Worm (Caenorhabditis elegans) whole organism, L1 larva: ENCODE measurements around the gene npp-3.

Experiments used
- Y116A8C.19 ChIP-seq: sonication (generic microtip); optimal IDR thresholded peaks from 2 replicates; lab custom pipeline; 2016; ENCODE audit warnings: missing compliant biosample characterization, missing genetic modification characterization, borderline replicate concordance
- alr-1 ChIP-seq: fragments of 200-800 bp; sonication (Bioruptor generic); optimal IDR thresholded peaks from 2 replicates; lab custom pipeline; 2018; ENCODE audit warnings: borderline replicate concordance, mild to moderate bottlenecking, missing genetic modification characterization, missing compliant biosample characterization
- ceh-8 ChIP-seq: fragments of 200-800 bp; sonication (Bioruptor generic); optimal IDR thresholded peaks from 2 replicates; lab custom pipeline; 2018; ENCODE audit warnings: mild to moderate bottlenecking, missing genetic modification characterization, moderate library complexity, missing compliant biosample characterization
- ceh-90 ChIP-seq: sonication (generic microtip); optimal IDR thresholded peaks from 2 replicates; lab custom pipeline; 2016; ENCODE audit warnings: missing genetic modification characterization, missing compliant biosample characterization
- ces-1 ChIP-seq: fragments of 150-350 bp; optimal IDR thresholded peaks from 2 replicates; lab custom pipeline; 2014; ENCODE audit warnings: missing biosample characterization, missing genetic modification reagents, missing genetic modification characterization
- dpl-1 ChIP-seq, 3 experiments: fragments of 150-350 bp in 2 of 3; sonication (generic microtip) in 1 of 3; optimal IDR thresholded peaks; 2 replicates each; lab custom pipeline; 2014 to 2017; ENCODE audit warnings: missing biosample characterization in 3 of 3, missing genetic modification characterization in 3 of 3, missing genetic modification reagents in 3 of 3
- efl-1 ChIP-seq, 4 experiments: fragments of 150-350 bp; optimal IDR thresholded peaks in 3 of 4; peaks in 1 of 4; 1 replicate in 1 of 4; 2 replicates in 3 of 4; lab custom pipeline; 2014; ENCODE audit warnings: missing biosample characterization in 2 of 4, missing genetic modification characterization in 2 of 4, missing genetic modification reagents in 2 of 4
- egl-13 ChIP-seq: sonication (generic microtip); optimal IDR thresholded peaks from 2 replicates; lab custom pipeline; 2016; ENCODE audit warnings: missing genotype, missing genetic modification reagents, missing genetic modification characterization, missing compliant biosample characterization
- hlh-17 ChIP-seq: fragments of 200-800 bp; sonication (Bioruptor generic); optimal IDR thresholded peaks from 2 replicates; lab custom pipeline; 2018; ENCODE audit warnings: missing genetic modification characterization, mild to moderate bottlenecking, missing compliant biosample characterization, moderate library complexity, borderline replicate concordance
- jun-1 ChIP-seq: fragments of 150-350 bp; optimal IDR thresholded peaks from 2 replicates; lab custom pipeline; 2014; ENCODE audit warnings: missing biosample characterization, missing genetic modification reagents, missing genetic modification characterization
- lin-13 ChIP-seq: fragments of 150-350 bp; optimal IDR thresholded peaks from 2 replicates; lab custom pipeline; 2014; ENCODE audit warnings: missing biosample characterization, missing genetic modification reagents, missing genetic modification characterization
- nhr-12 ChIP-seq: sonication (generic microtip); optimal IDR thresholded peaks from 2 replicates; lab custom pipeline; 2017; ENCODE audit warnings: missing biosample characterization, missing genetic modification characterization
- nhr-77 ChIP-seq: fragments of 150-350 bp; optimal IDR thresholded peaks from 2 replicates; lab custom pipeline; 2014; ENCODE audit warnings: missing biosample characterization, missing genetic modification characterization
- nhr-84 ChIP-seq: sonication (generic microtip); optimal IDR thresholded peaks from 2 replicates; lab custom pipeline; 2017; ENCODE audit warnings: missing biosample characterization, missing genetic modification characterization
- nhr-90 ChIP-seq: sonication (generic microtip); optimal IDR thresholded peaks from 2 replicates; lab custom pipeline; 2016; ENCODE audit warnings: mild to moderate bottlenecking, missing genetic modification characterization, missing compliant biosample characterization; ENCODE audit not compliant: poor library complexity
- skn-1 ChIP-seq: fragments of 150-350 bp; optimal IDR thresholded peaks from 2 replicates; lab custom pipeline; 2014; ENCODE audit warnings: missing biosample characterization, missing genetic modification characterization
- unc-30 ChIP-seq: sonication (generic microtip); optimal IDR thresholded peaks from 2 replicates; lab custom pipeline; 2017; ENCODE audit warnings: missing biosample characterization, missing genetic modification characterization

npp-3 gene

DNA sequence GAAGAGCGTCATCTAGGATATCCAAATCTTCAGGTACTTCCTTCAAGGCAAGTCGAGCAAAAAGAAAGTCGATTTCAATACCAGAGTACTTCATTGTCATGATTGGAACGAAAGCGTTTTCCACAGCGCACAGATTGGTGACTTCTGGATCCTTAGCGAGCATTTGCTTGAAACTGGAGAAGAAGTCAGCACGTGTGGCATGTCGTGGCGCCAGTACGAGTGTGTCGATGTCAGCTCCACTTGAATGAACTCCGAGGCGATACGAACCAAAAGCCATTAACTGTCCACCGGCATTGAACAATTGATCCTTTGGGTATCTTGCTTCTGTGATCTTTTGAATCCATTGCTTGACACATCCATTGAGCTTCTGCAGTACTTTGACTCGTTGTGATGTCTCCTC, 58.6 kb downstream of the npp-3 start:
- no peak for TF ChIP-seq nhr-77 (tag; lab: Kevin White, UChicago)
- no peak for TF ChIP-seq ceh-90 (tag; lab: Kevin White, UChicago)
- TF ChIP-seq nhr-12 (tag; lab: Kevin White, UChicago), result no peak
- no peak for TF ChIP-seq unc-30 (tag; lab: Kevin White, UChicago)
- TF ChIP-seq skn-1 (tag; lab: Kevin White, UChicago), result no peak
- no peak for TF ChIP-seq Y116A8C.19 (tag; lab: Kevin White, UChicago)
- TF ChIP-seq alr-1 (tag; lab: Kevin White, UChicago), result no peak
- TF ChIP-seq egl-13 (tag; lab: Kevin White, UChicago), result no peak
- no peak for TF ChIP-seq ceh-8 (GFP tag; lab: Kevin White, UChicago)
- TF ChIP-seq nhr-90 (tag; lab: Kevin White, UChicago), result no peak
- TF ChIP-seq dpl-1 (GFP tag; optimal IDR thresholded peaks at IDR 0.05; lab: Kevin White, UChicago), result no peak
- TF ChIP-seq jun-1, result no peak
- no peak for TF ChIP-seq efl-1 (optimal IDR thresholded peaks at IDR 0.05; lab: Kevin White, UChicago)
- no peak for TF ChIP-seq efl-1 (GFP tag; optimal IDR thresholded peaks at IDR 0.05 in 1 of 2; lab: Kevin White, UChicago)
- no peak for TF ChIP-seq ces-1
- no peak for TF ChIP-seq lin-13 (GFP tag; lab: Kevin White, UChicago)
- TF ChIP-seq nhr-84 (tag; lab: Kevin White, UChicago), result no peak
- TF ChIP-seq hlh-17, result no peak
